Worm (Caenorhabditis elegans) whole organism, mixed stage, embryonic: Measurements from ENCODE around the gene col-137.
"Not testable (repeated sequence)": the region's sequence is repeated elsewhere in the genome, so short reads cannot be mapped to it uniquely, and the experiment has no call there.

Experiments used
- bed-3 ChIP-seq: fragments of 200-800 bp; sonication (Bioruptor generic); optimal IDR thresholded peaks from 3 replicates; lab custom pipeline; 2018; ENCODE audit warnings: mild to moderate bottlenecking, missing genetic modification characterization, moderate library complexity, missing compliant biosample characterization
- blmp-1 ChIP-seq: fragments of 150-350 bp; optimal IDR thresholded peaks from 2 replicates; lab custom pipeline; 2014; ENCODE audit warnings: missing biosample characterization, missing genetic modification characterization
- ceh-83 ChIP-seq: fragments of 200-800 bp; sonication (Bioruptor generic); optimal IDR thresholded peaks from 2 replicates; lab custom pipeline; 2018; ENCODE audit warnings: mild to moderate bottlenecking, missing genetic modification characterization, missing compliant biosample characterization
- ces-1 ChIP-seq: fragments of 150-350 bp; optimal IDR thresholded peaks from 2 replicates; lab custom pipeline; 2014; ENCODE audit warnings: missing biosample characterization, missing genetic modification reagents, missing genetic modification characterization
- cnd-1 ChIP-seq: fragments of 200-800 bp; sonication (Bioruptor generic); optimal IDR thresholded peaks from 2 replicates; lab custom pipeline; 2018; ENCODE audit warnings: mild to moderate bottlenecking, missing genetic modification characterization, missing compliant biosample characterization
- drap-1 ChIP-seq: fragments of 200-800 bp; sonication (Bioruptor generic); optimal IDR thresholded peaks from 3 replicates; lab custom pipeline; 2018; ENCODE audit warnings: mild to moderate bottlenecking, missing genetic modification characterization, missing compliant biosample characterization
- elt-1 ChIP-seq: sonication (generic microtip); optimal IDR thresholded peaks from 2 replicates; lab custom pipeline; 2017; ENCODE audit warnings: missing genetic modification characterization, mild to moderate bottlenecking, missing compliant biosample characterization, antibody characterized with exemption, moderate library complexity, borderline replicate concordance; ENCODE audit not compliant: insufficient read depth
- elt-3 ChIP-seq: fragments of 150-350 bp; optimal IDR thresholded peaks from 2 replicates; lab custom pipeline; 2014; ENCODE audit warnings: missing biosample characterization, missing genetic modification characterization
- flh-1 ChIP-seq: fragments of 200-800 bp; sonication (Bioruptor generic); optimal IDR thresholded peaks from 2 replicates; lab custom pipeline; 2018; ENCODE audit warnings: mild to moderate bottlenecking, missing genetic modification characterization, moderate library complexity, missing compliant biosample characterization
- ham-2 ChIP-seq: fragments of 200-800 bp; sonication (Bioruptor generic); optimal IDR thresholded peaks from 2 replicates; lab custom pipeline; 2018; ENCODE audit warnings: mild to moderate bottlenecking, missing genetic modification characterization, missing compliant biosample characterization
- hlh-1 ChIP-seq: fragments of 150-350 bp; optimal IDR thresholded peaks from 2 replicates; lab custom pipeline; 2014; ENCODE audit warnings: missing biosample characterization, missing genetic modification reagents, missing genetic modification characterization
- lin-13 ChIP-seq: fragments of 150-350 bp; optimal IDR thresholded peaks from 2 replicates; lab custom pipeline; 2014; ENCODE audit warnings: missing biosample characterization, missing genetic modification characterization
- mab-5 ChIP-seq: fragments of 150-350 bp; optimal IDR thresholded peaks from 2 replicates; lab custom pipeline; 2014; ENCODE audit warnings: missing biosample characterization, missing genetic modification characterization
- mep-1 ChIP-seq: fragments of 150-350 bp; optimal IDR thresholded peaks from 2 replicates; lab custom pipeline; 2017; ENCODE audit warnings: missing biosample characterization, missing genetic modification reagents, missing genetic modification characterization, inconsistent platforms
- mls-2 ChIP-seq: sonication (generic microtip); optimal IDR thresholded peaks from 2 replicates; lab custom pipeline; 2016; ENCODE audit warnings: mild to moderate bottlenecking, missing genetic modification characterization, moderate library complexity, missing compliant biosample characterization
- nhr-12 ChIP-seq: fragments of 150-350 bp; optimal IDR thresholded peaks from 2 replicates; lab custom pipeline; 2014; ENCODE audit warnings: missing biosample characterization, missing genetic modification characterization
- nhr-237 ChIP-seq: fragments of 150-350 bp; optimal IDR thresholded peaks from 2 replicates; lab custom pipeline; 2014; ENCODE audit warnings: missing biosample characterization, missing genetic modification characterization
- nhr-28 ChIP-seq: fragments of 150-350 bp; optimal IDR thresholded peaks from 2 replicates; lab custom pipeline; 2014; ENCODE audit warnings: missing biosample characterization, missing genetic modification characterization
- nhr-76 ChIP-seq: sonication (generic microtip); optimal IDR thresholded peaks from 2 replicates; lab custom pipeline; 2017; ENCODE audit warnings: missing biosample characterization, missing genetic modification characterization
- pha-4 ChIP-seq: fragments of 150-350 bp; optimal IDR thresholded peaks from 2 replicates; lab custom pipeline; 2018; ENCODE audit warnings: missing biosample characterization, missing genetic modification reagents, missing genetic modification characterization
- sem-2 ChIP-seq: fragments of 200-800 bp; sonication (Bioruptor generic); optimal IDR thresholded peaks from 2 replicates; lab custom pipeline; 2018; ENCODE audit warnings: mild to moderate bottlenecking, missing genetic modification characterization, missing compliant biosample characterization
- snpc-4 ChIP-seq: fragments of 150-350 bp; optimal IDR thresholded peaks from 2 replicates; lab custom pipeline; 2014; ENCODE audit warnings: missing biosample characterization, missing genetic modification characterization
- sptf-1 ChIP-seq: sonication (generic microtip); optimal IDR thresholded peaks from 2 replicates; lab custom pipeline; 2017; ENCODE audit warnings: mild to moderate bottlenecking, missing genetic modification characterization, moderate library complexity, missing compliant biosample characterization
- tbx-8 ChIP-seq: fragments of 200-800 bp; sonication (Bioruptor generic); optimal IDR thresholded peaks from 2 replicates; lab custom pipeline; 2018; ENCODE audit warnings: mild to moderate bottlenecking, missing genetic modification characterization, moderate library complexity, missing compliant biosample characterization
- unc-120 ChIP-seq: sonication (generic microtip); optimal IDR thresholded peaks from 2 replicates; lab custom pipeline; 2017; ENCODE audit warnings: missing genetic modification characterization, missing compliant biosample characterization; ENCODE audit not compliant: poor library complexity, severe bottlenecking
- unc-39 ChIP-seq: fragments of 150-350 bp; optimal IDR thresholded peaks from 2 replicates; lab custom pipeline; 2014; ENCODE audit warnings: missing biosample characterization, missing genetic modification characterization
- unc-62 ChIP-seq: fragments of 150-350 bp; optimal IDR thresholded peaks from 2 replicates; lab custom pipeline; 2014; ENCODE audit warnings: missing biosample characterization, missing genetic modification reagents, missing genetic modification characterization
- zip-8 ChIP-seq: fragments of 150-350 bp; optimal IDR thresholded peaks from 2 replicates; lab custom pipeline; 2014; ENCODE audit warnings: missing biosample characterization, missing genetic modification characterization

col-137 gene

DNA sequence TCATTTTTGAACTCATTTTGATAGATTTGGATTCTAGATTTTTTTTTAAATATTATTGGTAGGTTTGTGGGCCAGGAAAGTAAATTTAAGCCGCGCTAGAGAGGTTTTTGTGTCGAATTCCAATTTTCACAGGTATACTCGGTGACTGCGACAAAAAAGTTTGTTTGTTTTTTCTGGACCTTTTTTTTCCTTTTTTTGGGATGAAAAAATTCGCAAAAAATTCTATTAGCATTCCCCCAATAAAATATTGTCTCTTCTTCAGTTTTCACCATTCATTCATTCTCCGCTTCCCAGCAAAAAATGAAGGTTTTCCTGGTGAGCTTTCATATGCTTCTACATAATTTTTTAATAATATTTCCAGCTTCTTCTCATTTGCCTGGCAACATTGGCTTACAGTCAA, 26.5 kb upstream of the col-137 start, which contains the start of gene Y51H4A.936:
Y51H4A.936 (plus strand) TSS at position 301 of the 400 bp plus-strand sequence.
- no peak for TF ChIP-seq zip-8 (tag; lab: Kevin White, UChicago)
- no peak for TF ChIP-seq tbx-8 (GFP tag; lab: Kevin White, UChicago)

DNA sequence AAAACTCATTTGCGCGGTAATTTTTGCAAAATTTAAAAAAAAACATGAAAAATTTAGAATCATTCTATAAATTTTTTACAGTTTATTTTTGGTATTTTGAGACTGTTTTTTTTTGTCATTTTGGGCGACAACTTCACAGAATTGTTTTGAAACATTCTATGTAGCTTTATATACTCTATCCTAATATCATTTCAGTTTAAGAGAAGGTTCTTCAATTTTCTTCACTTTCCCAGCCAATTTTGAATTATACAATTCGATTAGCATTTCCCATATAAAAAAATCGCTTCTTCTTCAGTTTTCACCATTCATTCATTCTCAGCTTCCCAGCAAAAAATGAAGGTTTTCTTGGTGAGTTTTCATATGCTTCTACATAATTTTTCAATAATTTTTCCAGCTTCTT, 25.1 kb upstream of the col-137 start, which contains the start of gene fipr-28:
fipr-28 (plus strand) TSS at position 301 of the 400 bp plus-strand sequence.
- no peak for TF ChIP-seq ham-2 (GFP tag; lab: Kevin White, UChicago)
- TF ChIP-seq nhr-28 = no peak
- no peak for TF ChIP-seq tbx-8 (GFP tag; lab: Kevin White, UChicago)
- TF ChIP-seq ces-1 (GFP tag; lab: Kevin White, UChicago) = no peak
- TF ChIP-seq ceh-83 (GFP tag; lab: Kevin White, UChicago) = no peak
- TF ChIP-seq lin-13 (tag; lab: Kevin White, UChicago) = no peak
- no peak for TF ChIP-seq nhr-237
- TF ChIP-seq sptf-1 (tag; lab: Kevin White, UChicago) = no peak
- TF ChIP-seq pha-4 (tag; lab: Kevin White, UChicago) = no peak
- TF ChIP-seq nhr-12 (tag; lab: Kevin White, UChicago) = no peak
- no peak for TF ChIP-seq bed-3 (GFP tag; lab: Kevin White, UChicago)
- TF ChIP-seq sem-2 = no peak
- TF ChIP-seq flh-1 (GFP tag; lab: Kevin White, UChicago) = no peak
- TF ChIP-seq mls-2 = no peak
- TF ChIP-seq unc-62 (GFP tag; lab: Kevin White, UChicago) = no peak
- no peak for TF ChIP-seq hlh-1 (tag; lab: Kevin White, UChicago)

DNA sequence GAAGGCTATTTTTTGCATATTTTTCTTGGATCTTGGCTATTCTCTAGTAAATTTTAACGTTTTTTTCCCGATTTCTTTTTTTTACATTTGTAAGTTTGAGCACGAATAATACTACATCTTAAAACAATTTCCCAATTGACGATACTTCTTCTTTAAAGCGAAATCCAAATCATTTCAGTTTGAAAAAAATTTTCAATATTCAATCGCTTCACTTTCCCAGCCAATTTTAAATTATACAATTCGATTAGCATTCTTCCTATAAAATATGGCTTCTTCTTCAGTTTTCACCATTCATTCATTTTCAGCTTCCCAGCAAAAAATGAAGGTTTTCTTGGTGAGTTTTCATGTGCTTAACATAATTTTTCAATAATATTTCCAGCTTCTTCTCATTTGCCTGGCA, 23.3 kb upstream of the col-137 start, which contains the start of gene fip-7:
fip-7 (plus strand) TSS at position 301 of the 400 bp plus-strand sequence.
- not testable (repeated sequence) for TF ChIP-seq mab-5, unc-39, unc-120 (tag; lab: Kevin White, UChicago)

DNA sequence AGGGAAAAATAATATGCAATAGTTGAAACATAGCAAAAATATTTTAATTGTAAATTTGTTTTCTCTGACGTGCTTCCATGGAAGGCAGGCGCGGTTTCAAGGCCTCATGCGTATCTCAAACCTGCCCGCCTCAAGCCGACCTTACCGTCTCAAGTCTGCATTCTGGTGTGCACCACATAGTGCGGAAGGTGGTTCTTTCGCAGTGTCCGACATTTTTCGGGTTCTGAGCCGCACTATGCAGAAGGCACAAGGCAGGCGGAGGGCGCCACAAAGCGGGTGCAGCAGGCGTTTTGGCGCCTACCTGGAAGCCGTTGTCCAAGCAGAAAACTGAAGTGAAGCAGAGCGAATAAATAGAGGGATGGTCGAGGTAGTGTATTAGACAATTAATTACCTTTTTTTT, 19.9 kb upstream of the col-137 start:
- no peak for TF ChIP-seq elt-1 (tag; lab: Kevin White, UChicago)
- no peak for TF ChIP-seq drap-1 (GFP tag; lab: Kevin White, UChicago)
- TF ChIP-seq sptf-1 (tag; lab: Kevin White, UChicago) = no peak
- TF ChIP-seq flh-1 (GFP tag; lab: Kevin White, UChicago) = no peak
- no peak for TF ChIP-seq bed-3 (GFP tag; lab: Kevin White, UChicago)
- no peak for TF ChIP-seq unc-62 (GFP tag; lab: Kevin White, UChicago)
- TF ChIP-seq ces-1 (GFP tag; lab: Kevin White, UChicago) = no peak
- no peak for TF ChIP-seq mab-5 (tag; lab: Kevin White, UChicago)
- TF ChIP-seq ceh-83 (GFP tag; lab: Kevin White, UChicago) = no peak
- no peak for TF ChIP-seq nhr-76
- no peak for TF ChIP-seq elt-3

DNA sequence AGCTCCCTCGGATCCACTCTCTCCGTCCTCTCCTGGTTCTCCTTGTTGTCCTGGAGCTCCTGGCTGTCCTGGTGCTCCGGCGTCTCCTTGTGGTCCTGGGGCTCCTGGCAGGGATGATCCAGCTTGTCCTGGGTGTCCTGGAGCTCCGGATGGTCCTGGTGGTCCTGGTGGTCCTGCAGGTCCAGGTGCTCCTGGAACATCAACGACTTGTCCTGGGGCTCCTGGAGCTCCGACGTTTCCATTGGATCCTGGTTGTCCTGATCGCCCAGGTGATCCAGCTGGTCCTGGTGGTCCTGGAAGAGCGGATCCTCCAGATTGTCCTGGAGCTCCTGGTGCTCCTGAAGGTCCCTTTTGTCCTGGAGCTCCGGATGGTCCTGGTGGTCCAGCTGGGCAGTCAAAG, 977 bp downstream of the col-137 start:
- no peak for TF ChIP-seq snpc-4 (tag; lab: Kevin White, UChicago)
- TF ChIP-seq unc-39 (tag; lab: Kevin White, UChicago) = no peak
- no peak for TF ChIP-seq elt-3

DNA sequence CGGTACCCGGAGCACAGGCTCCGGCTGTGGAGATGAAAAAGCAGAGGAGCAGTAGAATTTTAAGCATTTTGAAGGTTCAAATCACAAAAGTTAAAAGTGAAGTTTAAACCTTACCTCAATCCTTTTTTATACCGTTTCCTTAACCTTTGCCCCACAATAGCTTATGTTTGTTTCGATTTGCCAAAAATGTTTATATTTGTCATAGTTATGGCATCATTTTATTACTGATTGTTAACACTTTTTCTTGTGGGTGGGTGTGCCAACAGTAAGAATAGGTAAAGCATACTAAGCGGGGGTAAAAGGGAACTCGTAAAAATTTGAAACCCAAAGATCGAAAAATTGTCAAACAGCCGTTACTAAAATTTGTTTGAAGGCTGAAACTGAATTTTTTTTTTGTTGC, 24.1 kb downstream of the col-137 start, which contains the start of gene Y51H4A.8:
Y51H4A.8 (minus strand) TSS at position 101 of the 400 bp plus-strand sequence.
- TF ChIP-seq sptf-1 (tag; lab: Kevin White, UChicago) = no peak
- no peak for TF ChIP-seq drap-1 (GFP tag; lab: Kevin White, UChicago)
- TF ChIP-seq pha-4 (tag; lab: Kevin White, UChicago) = no peak
- no peak for TF ChIP-seq cnd-1 (tag; lab: Kevin White, UChicago)
- TF ChIP-seq nhr-76 = no peak
- TF ChIP-seq flh-1 (GFP tag; lab: Kevin White, UChicago) = no peak
- TF ChIP-seq bed-3 (GFP tag; lab: Kevin White, UChicago) = no peak
- TF ChIP-seq blmp-1 (tag; lab: Kevin White, UChicago) = no peak
- no peak for TF ChIP-seq unc-39 (tag; lab: Kevin White, UChicago)
- TF ChIP-seq mep-1 = no peak
- no peak for TF ChIP-seq nhr-12 (tag; lab: Kevin White, UChicago)
- no peak for TF ChIP-seq zip-8 (tag; lab: Kevin White, UChicago)
